Fruit fly (Drosophila melanogaster) whole organism, embryonic: ENCODE measurements around the gene CG9986.
A peak's percentile ranks its signal among the peaks of the same experiment; 100 is the strongest.

Experiments
- Ada2b ChIP-seq: fragments of 200-800 bp; sonication (Bioruptor generic); IDR thresholded peaks from 2 replicates; pipeline ENCODE4 v1.3.6; 2022; ENCODE audit warnings: missing biosample characterization, missing genetic modification characterization
- CG10959 ChIP-seq: fragments of 200-800 bp; sonication (Bioruptor generic); IDR thresholded peaks from 2 replicates; pipeline ENCODE4 v1.3.6; 2022; ENCODE audit warnings: missing biosample characterization, missing genetic modification characterization
- CG11504 ChIP-seq: fragments of 200-800 bp; sonication (Bioruptor generic); optimal IDR thresholded peaks from 3 replicates; lab custom pipeline; 2019; ENCODE audit warnings: missing biosample characterization, mild to moderate bottlenecking, missing genetic modification characterization, moderate library complexity
- CG12299 ChIP-seq: fragments of 200-800 bp; sonication (Bioruptor generic); optimal IDR thresholded peaks from 2 replicates; lab custom pipeline; 2018; ENCODE audit warnings: missing biosample characterization, mild to moderate bottlenecking, missing genetic modification characterization
- CG13424 ChIP-seq: fragments of 200-800 bp; sonication (Bioruptor generic); optimal IDR thresholded peaks from 2 replicates; lab custom pipeline; 2019; ENCODE audit warnings: missing biosample characterization, mild to moderate bottlenecking, missing genetic modification characterization, moderate library complexity
- CG13624 ChIP-seq: fragments of 200-800 bp; sonication (Bioruptor generic); optimal IDR thresholded peaks from 2 replicates; lab custom pipeline; 2016; ENCODE audit warnings: missing biosample characterization, missing genetic modification characterization
- CG16863 ChIP-seq: fragments of 200-800 bp; sonication (Bioruptor generic); optimal IDR thresholded peaks from 3 replicates; lab custom pipeline; 2016; ENCODE audit warnings: missing biosample characterization, missing genetic modification characterization
- CG17912 ChIP-seq: fragments of 200-800 bp; sonication (Bioruptor generic); optimal IDR thresholded peaks from 2 replicates; lab custom pipeline; 2018; ENCODE audit warnings: missing biosample characterization, mild to moderate bottlenecking, missing genetic modification characterization
- CG18011 ChIP-seq: fragments of 200-800 bp; sonication (Bioruptor generic); optimal IDR thresholded peaks from 2 replicates; lab custom pipeline; 2017; ENCODE audit warnings: missing biosample characterization, missing genetic modification characterization, mild to moderate bottlenecking, moderate library complexity, missing genotype
- CG18764 ChIP-seq: fragments of 200-800 bp; sonication (Bioruptor generic); optimal IDR thresholded peaks from 3 replicates; lab custom pipeline; 2016; ENCODE audit warnings: missing biosample characterization, missing genetic modification characterization
- CG2678 ChIP-seq: fragments of 200-800 bp; sonication (Bioruptor generic); optimal IDR thresholded peaks from 3 replicates; lab custom pipeline; 2019; ENCODE audit warnings: missing biosample characterization, mild to moderate bottlenecking, missing genetic modification characterization, moderate library complexity
- CG30403 ChIP-seq: fragments of 200-800 bp; sonication (Bioruptor generic); optimal IDR thresholded peaks from 3 replicates; lab custom pipeline; 2016; ENCODE audit warnings: missing biosample characterization, missing genetic modification characterization
- CG30431 ChIP-seq: fragments of 200-800 bp; sonication (Bioruptor generic); optimal IDR thresholded peaks from 2 replicates; lab custom pipeline; 2017; ENCODE audit warnings: missing biosample characterization, missing genetic modification characterization
- CG34224 ChIP-seq: fragments of 200-800 bp; sonication (Bioruptor generic); IDR thresholded peaks from 3 replicates; pipeline ENCODE4 v1.3.6; 2022; ENCODE audit warnings: missing biosample characterization, missing genetic modification characterization; ENCODE audit not compliant: partially characterized antibody
- CG6272 ChIP-seq: fragments of 200-800 bp; sonication (Bioruptor generic); IDR thresholded peaks from 2 replicates; pipeline ENCODE4 v1.3.6; 2022; ENCODE audit warnings: missing biosample characterization, missing genetic modification characterization
- CG7786 ChIP-seq: fragments of 200-800 bp; sonication (Bioruptor generic); optimal IDR thresholded peaks from 2 replicates; lab custom pipeline; 2016; ENCODE audit warnings: missing biosample characterization, missing genetic modification characterization
- CG7839 ChIP-seq: fragments of 200-800 bp; sonication (Bioruptor generic); optimal IDR thresholded peaks from 3 replicates; lab custom pipeline; 2018; ENCODE audit warnings: missing biosample characterization, mild to moderate bottlenecking, missing genetic modification characterization, moderate library complexity
- CG7928 ChIP-seq: fragments of 200-800 bp; sonication (Bioruptor generic); optimal IDR thresholded peaks from 2 replicates; lab custom pipeline; 2017; ENCODE audit warnings: missing biosample characterization, mild to moderate bottlenecking, missing genetic modification characterization
- CG8089 ChIP-seq: fragments of 200-800 bp; sonication (Bioruptor generic); optimal IDR thresholded peaks from 3 replicates; lab custom pipeline; 2016; ENCODE audit warnings: missing biosample characterization, missing genetic modification characterization
- CG9437 ChIP-seq: fragments of 200-800 bp; sonication (Bioruptor generic); optimal IDR thresholded peaks from 2 replicates; lab custom pipeline; 2018; ENCODE audit warnings: missing biosample characterization, mild to moderate bottlenecking, missing genetic modification characterization
- D19A ChIP-seq: fragments of 200-800 bp; optimal IDR thresholded peaks from 3 replicates; lab custom pipeline; 2019; ENCODE audit warnings: missing biosample characterization, mild to moderate bottlenecking, missing genetic modification characterization, moderate library complexity
- Dip3 ChIP-seq: fragments of 200-800 bp; sonication (Bioruptor generic); optimal IDR thresholded peaks from 3 replicates; lab custom pipeline; 2016; ENCODE audit warnings: missing biosample characterization, missing genetic modification characterization
- E2f2 ChIP-seq: fragments of 200-800 bp; sonication (Bioruptor generic); IDR thresholded peaks from 2 replicates; pipeline ENCODE4 v1.3.6; 2022; ENCODE audit warnings: missing biosample characterization, missing genetic modification characterization
- Ets65A ChIP-seq: fragments of 200-800 bp; sonication (Bioruptor generic); peaks from one replicate; lab custom pipeline; 2016; ENCODE audit warnings: missing biosample characterization, missing genetic modification characterization
- Fer1 ChIP-seq: fragments of 200-800 bp; sonication (Bioruptor generic); optimal IDR thresholded peaks from 2 replicates; lab custom pipeline; 2017; ENCODE audit warnings: missing biosample characterization, mild to moderate bottlenecking, missing genetic modification characterization
- HLH4C ChIP-seq: fragments of 200-800 bp; sonication (Bioruptor generic); IDR thresholded peaks from 3 replicates; pipeline ENCODE4 v1.3.6; 2022; ENCODE audit warnings: missing biosample characterization, missing genetic modification characterization; ENCODE audit not compliant: partially characterized antibody
- Myb ChIP-seq: fragments of 200-800 bp; sonication (Bioruptor generic); optimal IDR thresholded peaks from 2 replicates; lab custom pipeline; 2016; ENCODE audit warnings: missing biosample characterization, missing genetic modification characterization
- Neu2 ChIP-seq: fragments of 200-800 bp; sonication (Bioruptor generic); optimal IDR thresholded peaks from 3 replicates; lab custom pipeline; 2016; ENCODE audit warnings: missing biosample characterization, missing genetic modification characterization, borderline replicate concordance
- Sox102F ChIP-seq: fragments of 200-800 bp; sonication (Bioruptor generic); optimal IDR thresholded peaks from 2 replicates; lab custom pipeline; 2018; ENCODE audit warnings: missing biosample characterization, mild to moderate bottlenecking, missing genetic modification characterization, moderate library complexity
- bowl ChIP-seq: fragments of 200-800 bp; sonication (Bioruptor generic); IDR thresholded peaks from 2 replicates; pipeline ENCODE4 v1.3.6; 2022; ENCODE audit warnings: missing biosample characterization, missing genetic modification characterization
- bsh ChIP-seq, 2 experiments: fragments of 200-800 bp; sonication (Bioruptor generic); optimal IDR thresholded peaks; 2 replicates each; lab custom pipeline; 2017 to 2018; ENCODE audit warnings: mild to moderate bottlenecking in 2 of 2, missing biosample characterization in 2 of 2, missing genetic modification characterization in 2 of 2, moderate library complexity in 1 of 2
- cad ChIP-seq: fragments of >200 bp; optimal IDR thresholded peaks from 2 replicates; lab custom pipeline; 2017; ENCODE audit warnings: missing biosample characterization, missing genetic modification characterization
- disco-r ChIP-seq: fragments of 200-800 bp; sonication (Bioruptor generic); optimal IDR thresholded peaks from 2 replicates; lab custom pipeline; 2016; ENCODE audit warnings: missing biosample characterization, missing genetic modification characterization
- dm ChIP-seq: fragments of 200-800 bp; sonication (Bioruptor generic); optimal IDR thresholded peaks from 3 replicates; lab custom pipeline; 2016; ENCODE audit warnings: missing biosample characterization, missing genetic modification characterization
- grau ChIP-seq: fragments of 200-800 bp; optimal IDR thresholded peaks from 3 replicates; lab custom pipeline; 2019; ENCODE audit warnings: missing biosample characterization, mild to moderate bottlenecking, missing genetic modification characterization, moderate library complexity
- insv ChIP-seq, 2 experiments: fragments of 200-800 bp; sonication (Bioruptor generic); optimal IDR thresholded peaks; 3 replicates each; lab custom pipeline; 2016 to 2018; ENCODE audit warnings: missing biosample characterization in 2 of 2, missing genetic modification characterization in 2 of 2
- lab ChIP-seq: fragments of 200-800 bp; sonication (Bioruptor generic); optimal IDR thresholded peaks from 3 replicates; lab custom pipeline; 2017; ENCODE audit warnings: missing biosample characterization, missing genetic modification characterization, mild to moderate bottlenecking, moderate library complexity, missing genetic modification reagents
- luna ChIP-seq: fragments of 200-800 bp; sonication (Bioruptor generic); optimal IDR thresholded peaks from 2 replicates; lab custom pipeline; 2016; ENCODE audit warnings: missing biosample characterization, missing genetic modification characterization
- nau ChIP-seq: fragments of 200-800 bp; sonication (Bioruptor generic); optimal IDR thresholded peaks from 3 replicates; lab custom pipeline; 2017; ENCODE audit warnings: missing biosample characterization, mild to moderate bottlenecking, missing genetic modification characterization, missing genetic modification reagents
- org-1 ChIP-seq: fragments of 200-800 bp; sonication (Bioruptor generic); optimal IDR thresholded peaks from 2 replicates; lab custom pipeline; 2017; ENCODE audit warnings: missing biosample characterization, missing genetic modification characterization
- pho ChIP-seq: fragments of 200-800 bp; sonication (Bioruptor generic); optimal IDR thresholded peaks from 2 replicates; lab custom pipeline; 2016; ENCODE audit warnings: missing biosample characterization, missing genetic modification characterization
- row ChIP-seq: fragments of 200-800 bp; sonication (Bioruptor generic); IDR thresholded peaks from 3 replicates; pipeline ENCODE4 v1.3.6; 2022; ENCODE audit warnings: missing biosample characterization, missing genetic modification characterization
- sens ChIP-seq: fragments of 200-800 bp; sonication (Bioruptor generic); peaks from one replicate; lab custom pipeline; 2016; ENCODE audit warnings: missing biosample characterization, missing genetic modification characterization
- shn ChIP-seq: fragments of 200-800 bp; sonication (Bioruptor generic); optimal IDR thresholded peaks from 3 replicates; lab custom pipeline; 2016; ENCODE audit warnings: missing biosample characterization, missing genetic modification characterization
- stc ChIP-seq: fragments of 200-800 bp; sonication (Bioruptor generic); IDR thresholded peaks from 2 replicates; pipeline ENCODE4 v1.3.6; 2022; ENCODE audit warnings: missing biosample characterization, missing genetic modification characterization
- toy ChIP-seq: fragments of 200-800 bp; sonication (Bioruptor generic); IDR thresholded peaks from 2 replicates; pipeline ENCODE4 v1.3.6; 2022; ENCODE audit warnings: missing biosample characterization, missing genetic modification characterization
- tup ChIP-seq: fragments of 200-800 bp; sonication (Bioruptor generic); optimal IDR thresholded peaks from 2 replicates; lab custom pipeline; 2016; ENCODE audit warnings: missing biosample characterization, mild to moderate bottlenecking, missing genetic modification characterization, moderate library complexity
- twi ChIP-seq: fragments of 200-800 bp; optimal IDR thresholded peaks from 2 replicates; lab custom pipeline; 2019; ENCODE audit warnings: missing biosample characterization, mild to moderate bottlenecking, missing genetic modification characterization, moderate library complexity
- unc-4 ChIP-seq: fragments of 200-800 bp; sonication (Bioruptor generic); IDR thresholded peaks from 2 replicates; pipeline ENCODE4 v1.3.6; 2022; ENCODE audit warnings: missing biosample characterization, missing genetic modification characterization; ENCODE audit not compliant: partially characterized antibody
- vnd ChIP-seq: fragments of 200-800 bp; sonication (Bioruptor generic); IDR thresholded peaks from 3 replicates; pipeline ENCODE4 v1.3.6; 2022; ENCODE audit warnings: missing biosample characterization, missing genetic modification characterization; ENCODE audit not compliant: partially characterized antibody
- yki ChIP-seq: fragments of >200 bp; optimal IDR thresholded peaks from 3 replicates; lab custom pipeline; 2018

Gene CG9986

dm6 chr3R:28562654-28563198 lies 43.2 kb upstream of the CG9986 start (continued):
- peak; percentile 2 for TF ChIP-seq Sox102F (GFP tag; lab: Kevin White, UChicago)
- no peak for TF ChIP-seq CG30403 (GFP tag; lab: Kevin White, UChicago)
- TF ChIP-seq HLH4C (GFP tag; lab: Robert Waterston, UW), result peak; percentile 52; the same call in 1 of the 3 replicates
- no peak for TF ChIP-seq CG18764 (GFP tag; lab: Kevin White, UChicago)
- TF ChIP-seq E2f2 (GFP tag; lab: Robert Waterston, UW), result no peak
- TF ChIP-seq cad (GFP tag; lab: Kevin White, UChicago), result no peak
- TF ChIP-seq org-1 (GFP tag; lab: Kevin White, UChicago), result no peak
- no peak for TF ChIP-seq disco-r
- TF ChIP-seq bsh (GFP tag; optimal IDR thresholded peaks at IDR 0.05; lab: Kevin White, UChicago), result peak in 1 of 2 experiments; percentile 39
- TF ChIP-seq Fer1 (GFP tag; lab: Kevin White, UChicago), result no peak
- TF ChIP-seq toy, result no peak
- TF ChIP-seq Ets65A (GFP tag; lab: Kevin White, UChicago), result peak; percentile 74
- peak; percentile 6 for TF ChIP-seq CG11504 (tag; lab: Kevin White, UChicago)
- TF ChIP-seq CG34224, result no peak
- TF ChIP-seq CG16863, result no peak
- no peak for TF ChIP-seq shn
- TF ChIP-seq pho (GFP tag; lab: Kevin White, UChicago), result no peak
- TF ChIP-seq luna (GFP tag; lab: Kevin White, UChicago), result no peak
- TF ChIP-seq stc (GFP tag; lab: Robert Waterston, UW), result no peak
- no peak for TF ChIP-seq tup (GFP tag; lab: Kevin White, UChicago)
- TF ChIP-seq CG7928, result no peak
- no peak for TF ChIP-seq CG13424 (tag; lab: Kevin White, UChicago)
- TF ChIP-seq bowl (GFP tag; lab: Robert Waterston, UW), result no peak
- TF ChIP-seq CG10959 (GFP tag; lab: Robert Waterston, UW), result 0 out of 2 replicates have a peak, but pooled peaks have one; percentile 20
- no peak for TF ChIP-seq CG13624 (GFP tag; lab: Kevin White, UChicago)
- peak; percentile 25 for TF ChIP-seq CG30431 (GFP tag; lab: Kevin White, UChicago)
- TF ChIP-seq insv (GFP tag; optimal IDR thresholded peaks at IDR 0.05; lab: Kevin White, UChicago), result no peak
- TF ChIP-seq CG8089 (GFP tag; lab: Kevin White, UChicago), result no peak
- no peak for TF ChIP-seq CG17912 (GFP tag; lab: Kevin White, UChicago)
- 0 out of 3 replicates have a peak, but pooled peaks have one; percentile 11 for TF ChIP-seq vnd (GFP tag; lab: Robert Waterston, UW)
- TF ChIP-seq CG7839 (tag; lab: Kevin White, UChicago), result peak; percentile 6
- no peak for TF ChIP-seq yki (lab: Kevin White, UChicago)
- peak; percentile 73 for TF ChIP-seq D19A
- no peak for TF ChIP-seq CG2678 (tag; lab: Kevin White, UChicago)
- no peak for TF ChIP-seq dm (GFP tag; lab: Kevin White, UChicago)
- no peak for TF ChIP-seq CG18011 (GFP tag; lab: Kevin White, UChicago)
- no peak for TF ChIP-seq CG12299 (tag; lab: Kevin White, UChicago)
- no peak for TF ChIP-seq CG7786
- TF ChIP-seq lab (GFP tag; lab: Kevin White, UChicago), result no peak
- TF ChIP-seq row (GFP tag; lab: Robert Waterston, UW), result peak; percentile 45
- TF ChIP-seq Neu2 (GFP tag; lab: Kevin White, UChicago), result no peak
- TF ChIP-seq CG9437 (GFP tag; lab: Kevin White, UChicago), result no peak
- no peak for TF ChIP-seq nau (GFP tag; lab: Kevin White, UChicago)
- TF ChIP-seq sens (GFP tag; lab: Kevin White, UChicago), result peak; percentile 70
- TF ChIP-seq Myb (GFP tag; lab: Kevin White, UChicago), result no peak
- no peak for TF ChIP-seq Dip3 (GFP tag; lab: Kevin White, UChicago)
- no peak for TF ChIP-seq unc-4 (GFP tag; lab: Robert Waterston, UW)
- no peak for TF ChIP-seq twi (tag; lab: Kevin White, UChicago)
- no peak for TF ChIP-seq Ada2b (GFP tag; lab: Robert Waterston, UW)
- peak; percentile 1 for TF ChIP-seq grau
- TF ChIP-seq CG6272 (GFP tag; lab: Robert Waterston, UW), result no peak
